Comparison of ENCODE assay signal across 1 fruit fly cellular context in the genomic region with DNA sequence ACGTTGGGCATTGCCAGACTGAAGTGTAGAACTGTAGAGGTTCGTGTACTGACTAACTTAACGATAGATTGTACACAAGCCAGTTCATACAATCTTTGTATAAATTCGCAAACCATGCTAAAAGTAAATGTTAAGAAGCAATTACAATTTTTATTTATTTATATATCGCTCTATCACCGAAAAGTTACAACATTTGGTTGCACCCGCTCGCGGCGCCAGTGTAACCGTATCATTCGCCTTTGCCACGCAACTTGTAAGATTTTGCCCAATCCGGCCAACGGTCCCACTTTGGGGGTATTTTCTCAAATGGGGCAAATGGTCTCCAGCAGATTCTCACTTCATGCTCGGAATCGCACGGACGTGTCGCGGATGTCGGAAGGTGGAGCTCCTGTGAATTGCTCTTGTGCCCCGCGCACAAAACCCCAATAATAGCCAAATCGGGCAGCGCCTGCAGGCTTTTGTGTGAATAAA.
TF ChIP-seq lines count a peak whose summit lies in the region.

A gene (plus strand): TSS at position 328 of the 471 bp plus-strand sequence.

TF ChIP-seq in whole organism, embryonic, 481 proteins besides CTCF, POLR2A, EP300 and RAD21 (continued from another document):
- TF ChIP-seq Med (GFP tag; lab: Kevin White, UChicago) (peak; percentile 92), Scr (GFP tag; IDR thresholded peaks at IDR 0.05; lab: Robert Waterston, UW; ENCODE audit: partially characterized antibody) (peak; percentile 61), CG15269 (tag; optimal IDR thresholded peaks at IDR 0.05; lab: Kevin White, UChicago) (no peak), Hr39 (optimal IDR thresholded peaks at IDR 0.05; lab: Kevin White, UChicago) (no peak), Tbp (GFP tag; optimal IDR thresholded peaks at IDR 0.05; lab: Kevin White, UChicago) (no peak), lola (GFP tag; optimal IDR thresholded peaks at IDR 0.05; lab: Kevin White, UChicago) (no peak), CG12659 (GFP tag; optimal IDR thresholded peaks at IDR 0.05; lab: Kevin White, UChicago) (peak; percentile 40), seq (GFP tag; IDR thresholded peaks at IDR 0.05; lab: Robert Waterston, UW) (no peak), CG10543 (GFP tag; optimal IDR thresholded peaks at IDR 0.05; lab: Kevin White, UChicago) (peak; percentile 45), bigmax (GFP tag; optimal IDR thresholded peaks at IDR 0.05; lab: Kevin White, UChicago) (no peak), lov (optimal IDR thresholded peaks at IDR 0.05; lab: Kevin White, UChicago) (no peak), lov (GFP tag; IDR thresholded peaks at IDR 0.05; lab: Robert Waterston, UW) (no peak), pan (optimal IDR thresholded peaks at IDR 0.05; lab: Kevin White, UChicago) (no peak), pan (GFP tag; optimal IDR thresholded peaks at IDR 0.05 in 1 of 2, IDR thresholded peaks at IDR 0.05 in 1 of 2) (no peak), CG12391 (tag; optimal IDR thresholded peaks at IDR 0.05; lab: Kevin White, UChicago) (peak; percentile 15), Dad (GFP tag; optimal IDR thresholded peaks at IDR 0.05; lab: Kevin White, UChicago) (no peak), CG17912 (GFP tag; optimal IDR thresholded peaks at IDR 0.05; lab: Kevin White, UChicago) (peak; percentile 23), Ets97D (GFP tag; optimal IDR thresholded peaks at IDR 0.05; lab: Kevin White, UChicago) (peak; percentile 82)
